Fruit fly (Drosophila melanogaster): ENCODE data around the gene Hand.

DNA sequence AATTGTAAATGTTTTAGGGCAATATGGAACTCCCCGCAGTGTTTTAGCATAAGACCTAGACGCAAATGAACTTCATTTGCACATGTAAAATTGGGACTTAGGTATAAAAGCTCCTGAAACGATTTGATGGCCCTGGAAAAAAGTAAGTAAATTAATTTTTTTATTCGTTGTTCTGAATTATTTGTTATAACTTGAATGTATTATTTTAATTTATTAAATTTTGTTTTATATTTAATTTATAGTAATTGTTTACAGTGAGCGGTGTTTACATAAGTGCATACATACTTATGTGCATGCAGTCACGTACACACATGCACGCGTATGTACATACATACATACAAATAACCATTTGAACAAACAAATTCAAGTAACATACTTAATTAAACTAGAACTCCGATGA, 18.7 kb downstream of the Hand start:
- TF ChIP-seq psq (optimal IDR thresholded peaks at IDR 0.05) (no peak), pan (optimal IDR thresholded peaks at IDR 0.05) (no peak), EcR (GFP tag; optimal IDR thresholded peaks at IDR 0.05) (no peak)

Data from whole organism.